Fruit fly (Drosophila melanogaster): ENCODE results near the gene Naxe.

dm6 chrX:10052549-10052948 is 33.4 kb downstream of the Naxe start, which contains the start of gene Yp2:
- TF ChIP-seq fd96Ca (GFP tag; IDR thresholded peaks at IDR 0.05), result no peak
- no peak for TF ChIP-seq Pif1B (GFP tag; optimal IDR thresholded peaks at IDR 0.05)
- TF ChIP-seq CG8159 (tag; optimal IDR thresholded peaks at IDR 0.05), result no peak
- TF ChIP-seq CG10348 (GFP tag; IDR thresholded peaks at IDR 0.05), result no peak
- TF ChIP-seq CG9948 (tag; optimal IDR thresholded peaks at IDR 0.05), result no peak
- TF ChIP-seq CG15710 (tag; optimal IDR thresholded peaks at IDR 0.05), result no peak
- TF ChIP-seq CG34367 (tag; optimal IDR thresholded peaks at IDR 0.05), result no peak
- no peak for TF ChIP-seq CG13204 (GFP tag; optimal IDR thresholded peaks at IDR 0.05)
- no peak for TF ChIP-seq Snoo (tag; optimal IDR thresholded peaks at IDR 0.05)
- TF ChIP-seq EcR (GFP tag; optimal IDR thresholded peaks at IDR 0.05), result no peak

Data from whole organism, pupa.